Worm (Caenorhabditis elegans) whole organism, young adult: Measurements from ENCODE around the gene oac-7.

Source experiments
- B0019.2 ChIP-seq: fragments of 200-800 bp; sonication (Bioruptor generic); conservative IDR thresholded peaks from 2 replicates; pipeline ENCODE4 v1.3.6; 2022; ENCODE audit warnings: missing genetic modification reagents, missing genetic modification characterization, missing compliant biosample characterization
- F39B2.1 ChIP-seq: fragments of 200-800 bp; sonication (Bioruptor generic); IDR thresholded peaks from 2 replicates; pipeline ENCODE4 v1.3.6; 2022; ENCODE audit warnings: missing genetic modification reagents, missing genetic modification characterization, missing compliant biosample characterization
- Y56A3A.18 ChIP-seq: fragments of 200-800 bp; sonication (Bioruptor generic); IDR thresholded peaks from 2 replicates; pipeline ENCODE4 v1.3.6; 2022; ENCODE audit warnings: missing genetic modification reagents, missing genetic modification characterization, missing compliant biosample characterization
- ama-1 ChIP-seq, 3 experiments: fragments of 150-350 bp in 1 of 3; sonication (generic microtip) in 2 of 3; optimal IDR thresholded peaks; 2 replicates each; lab custom pipeline; 2014 to 2018; ENCODE audit warnings: missing biosample characterization in 2 of 3, missing genetic modification characterization in 2 of 3, missing genetic modification reagents in 2 of 3
- chd-7 ChIP-seq: sonication (generic microtip); optimal IDR thresholded peaks from 2 replicates; lab custom pipeline; 2016; ENCODE audit warnings: mild to moderate bottlenecking, missing genetic modification characterization, moderate library complexity, missing compliant biosample characterization
- madf-10 ChIP-seq: sonication (generic microtip); optimal IDR thresholded peaks from 2 replicates; lab custom pipeline; 2016; ENCODE audit warnings: mild to moderate bottlenecking, missing genetic modification characterization, missing compliant biosample characterization
- pha-4 ChIP-seq: fragments of 150-350 bp; sonication (generic microtip); optimal IDR thresholded peaks from 2 replicates; lab custom pipeline; 2014; ENCODE audit warnings: missing biosample characterization, missing genetic modification reagents, missing genetic modification characterization
- snpc-1.1 ChIP-seq: sonication (generic microtip); optimal IDR thresholded peaks from 2 replicates; lab custom pipeline; 2017; ENCODE audit warnings: missing genetic modification characterization, mild to moderate bottlenecking, missing compliant biosample characterization, antibody characterized with exemption, moderate library complexity, missing genotype, missing genetic modification reagents; ENCODE audit not compliant: insufficient read depth
- snpc-4 ChIP-seq, 5 experiments: fragments of 150-350 bp in 1 of 5; sonication (generic microtip) in 4 of 5; optimal IDR thresholded peaks; 2 replicates each; lab custom pipeline; 2014 to 2018; ENCODE audit warnings: missing genetic modification characterization in 5 of 5, missing biosample characterization in 3 of 5, antibody characterized with exemption in 2 of 5, mild to moderate bottlenecking in 2 of 5, missing compliant biosample characterization in 2 of 5, missing genotype in 2 of 5, moderate library complexity in 2 of 5, missing genetic modification reagents in 1 of 5

ce11 chrV:16308343-16308742 is 1.3 kb upstream of the oac-7 start:
- no peak for TF ChIP-seq snpc-1.1
- no peak for TF ChIP-seq chd-7 (tag; lab: Kevin White, UChicago)
- no peak for TF ChIP-seq Y56A3A.18 (GFP tag; lab: Robert Waterston, UW)
- no peak for TF ChIP-seq B0019.2 (GFP tag; lab: Robert Waterston, UW)
- no peak for TF ChIP-seq F39B2.1
- no peak for TF ChIP-seq pha-4 (tag; lab: Kevin White, UChicago)
- TF ChIP-seq snpc-4 (GFP tag; optimal IDR thresholded peaks at IDR 0.05; lab: Kevin White, UChicago) = no peak
- TF ChIP-seq snpc-4 (tag; optimal IDR thresholded peaks at IDR 0.05; lab: Kevin White, UChicago) = no peak
- no peak for TF ChIP-seq ama-1 (optimal IDR thresholded peaks at IDR 0.05; lab: Kevin White, UChicago)
- no peak for TF ChIP-seq ama-1 (GFP tag; optimal IDR thresholded peaks at IDR 0.05; lab: Kevin White, UChicago)
- no peak for TF ChIP-seq madf-10 (tag; lab: Kevin White, UChicago)
